Worm (Caenorhabditis elegans) whole organism, L1 larva: ENCODE measurements around the gene taf-6.2.

ENCODE experiments used
- C16A3.4 ChIP-seq: fragments of 150-350 bp; optimal IDR thresholded peaks from 2 replicates; lab custom pipeline; 2014; ENCODE audit warnings: missing biosample characterization, missing genetic modification characterization
- aha-1 ChIP-seq: fragments of 150-350 bp; optimal IDR thresholded peaks from 2 replicates; lab custom pipeline; 2014; ENCODE audit warnings: missing biosample characterization, missing genetic modification characterization
- aly-2 ChIP-seq: fragments of 150-350 bp; optimal IDR thresholded peaks from 2 replicates; lab custom pipeline; 2014; ENCODE audit warnings: missing biosample characterization, missing genetic modification characterization
- ceh-8 ChIP-seq: fragments of 200-800 bp; sonication (Bioruptor generic); optimal IDR thresholded peaks from 2 replicates; lab custom pipeline; 2018; ENCODE audit warnings: mild to moderate bottlenecking, missing genetic modification characterization, moderate library complexity, missing compliant biosample characterization
- dsc-1 ChIP-seq: sonication (generic microtip); optimal IDR thresholded peaks from 2 replicates; lab custom pipeline; 2016; ENCODE audit warnings: mild to moderate bottlenecking, missing genetic modification characterization, missing compliant biosample characterization
- efl-1 ChIP-seq, 4 experiments: fragments of 150-350 bp; optimal IDR thresholded peaks in 3 of 4; peaks in 1 of 4; 1 replicate in 1 of 4; 2 replicates in 3 of 4; lab custom pipeline; 2014; ENCODE audit warnings: missing biosample characterization in 2 of 4, missing genetic modification characterization in 2 of 4, missing genetic modification reagents in 2 of 4
- egl-13 ChIP-seq: sonication (generic microtip); optimal IDR thresholded peaks from 2 replicates; lab custom pipeline; 2016; ENCODE audit warnings: missing genotype, missing genetic modification reagents, missing genetic modification characterization, missing compliant biosample characterization
- egl-27 ChIP-seq, 2 experiments: fragments of 150-350 bp in 1 of 2; sonication (generic microtip); optimal IDR thresholded peaks; 3 replicates each; lab custom pipeline; 2017 to 2018; ENCODE audit warnings: missing biosample characterization in 2 of 2, missing genetic modification characterization in 2 of 2, missing genetic modification reagents in 2 of 2
- elt-2 ChIP-seq: sonication (generic microtip); optimal IDR thresholded peaks from 2 replicates; lab custom pipeline; 2016; ENCODE audit warnings: missing genetic modification characterization, mild to moderate bottlenecking, inconsistent platforms, missing compliant biosample characterization, missing genetic modification reagents
- elt-3 ChIP-seq, 6 experiments: fragments of 150-350 bp in 1 of 6; sonication (generic microtip); optimal IDR thresholded peaks; 2 replicates each; lab custom pipeline; 2017 to 2018; ENCODE audit warnings: missing biosample characterization in 6 of 6, missing genetic modification characterization in 6 of 6, inconsistent platforms in 1 of 6
- fkh-10 ChIP-seq: sonication (generic microtip); optimal IDR thresholded peaks from 2 replicates; lab custom pipeline; 2017; ENCODE audit warnings: missing biosample characterization, missing genetic modification reagents, missing genetic modification characterization
- fkh-4 ChIP-seq: sonication (generic microtip); optimal IDR thresholded peaks from 2 replicates; lab custom pipeline; 2016; ENCODE audit warnings: missing compliant biosample characterization, missing genetic modification characterization, borderline replicate concordance
- fos-1 ChIP-seq: fragments of 150-350 bp; optimal IDR thresholded peaks from 2 replicates; lab custom pipeline; 2014; ENCODE audit warnings: missing biosample characterization, missing genetic modification characterization
- hlh-17 ChIP-seq: fragments of 200-800 bp; sonication (Bioruptor generic); optimal IDR thresholded peaks from 2 replicates; lab custom pipeline; 2018; ENCODE audit warnings: missing genetic modification characterization, mild to moderate bottlenecking, missing compliant biosample characterization, moderate library complexity, borderline replicate concordance
- hlh-4 ChIP-seq: sonication (generic microtip); optimal IDR thresholded peaks from 2 replicates; lab custom pipeline; 2016; ENCODE audit warnings: mild to moderate bottlenecking, missing genetic modification characterization, missing compliant biosample characterization
- irx-1 ChIP-seq: sonication (generic microtip); optimal IDR thresholded peaks from 2 replicates; lab custom pipeline; 2016; ENCODE audit warnings: missing genetic modification characterization, missing compliant biosample characterization
- jun-1 ChIP-seq: fragments of 150-350 bp; optimal IDR thresholded peaks from 2 replicates; lab custom pipeline; 2014; ENCODE audit warnings: missing biosample characterization, missing genetic modification reagents, missing genetic modification characterization
- lin-15B ChIP-seq: fragments of 150-350 bp; sonication (generic microtip); optimal IDR thresholded peaks from 3 replicates; lab custom pipeline; 2014; ENCODE audit warnings: missing biosample characterization, missing genetic modification characterization
- lin-35 ChIP-seq, 2 experiments: fragments of 150-350 bp; optimal IDR thresholded peaks; 2 replicates each; lab custom pipeline; 2014; ENCODE audit warnings: missing biosample characterization in 2 of 2, missing genetic modification characterization in 2 of 2, missing genetic modification reagents in 2 of 2
- lsy-2 ChIP-seq, 2 experiments: fragments of 150-350 bp; optimal IDR thresholded peaks; 2 replicates each; lab custom pipeline; 2014; ENCODE audit warnings: missing biosample characterization in 2 of 2, missing genetic modification characterization in 2 of 2
- mab-9 ChIP-seq: fragments of 200-800 bp; sonication (Bioruptor generic); IDR thresholded peaks from 2 replicates; pipeline ENCODE4 v1.3.6; 2022; ENCODE audit warnings: missing genetic modification reagents, missing genetic modification characterization, missing compliant biosample characterization
- mdl-1 ChIP-seq, 2 experiments: fragments of 150-350 bp; optimal IDR thresholded peaks; 2 replicates each; lab custom pipeline; 2014 to 2017; ENCODE audit warnings: missing biosample characterization in 2 of 2, missing genetic modification characterization in 2 of 2, inconsistent platforms in 1 of 2
- mef-2 ChIP-seq: fragments of 150-350 bp; optimal IDR thresholded peaks from 2 replicates; lab custom pipeline; 2014; ENCODE audit warnings: missing biosample characterization, missing genetic modification characterization
- nhr-12 ChIP-seq: sonication (generic microtip); optimal IDR thresholded peaks from 2 replicates; lab custom pipeline; 2017; ENCODE audit warnings: missing biosample characterization, missing genetic modification characterization
- nhr-237 ChIP-seq: fragments of 150-350 bp; optimal IDR thresholded peaks from 2 replicates; lab custom pipeline; 2014; ENCODE audit warnings: missing biosample characterization, missing genetic modification characterization
- nhr-28 ChIP-seq: fragments of 150-350 bp; optimal IDR thresholded peaks from 2 replicates; lab custom pipeline; 2014; ENCODE audit warnings: missing biosample characterization, missing genetic modification characterization
- nhr-47 ChIP-seq: sonication (generic microtip); optimal IDR thresholded peaks from 2 replicates; lab custom pipeline; 2016; ENCODE audit warnings: mild to moderate bottlenecking, missing genetic modification characterization, moderate library complexity, missing compliant biosample characterization
- nhr-71 ChIP-seq: sonication (generic microtip); optimal IDR thresholded peaks from 2 replicates; lab custom pipeline; 2016; ENCODE audit warnings: mild to moderate bottlenecking, missing genetic modification characterization, moderate library complexity, missing compliant biosample characterization
- nhr-76 ChIP-seq: sonication (generic microtip); optimal IDR thresholded peaks from 2 replicates; lab custom pipeline; 2017; ENCODE audit warnings: missing biosample characterization, missing genetic modification characterization
- nhr-77 ChIP-seq: fragments of 150-350 bp; optimal IDR thresholded peaks from 2 replicates; lab custom pipeline; 2014; ENCODE audit warnings: missing biosample characterization, missing genetic modification characterization
- nhr-84 ChIP-seq: sonication (generic microtip); optimal IDR thresholded peaks from 2 replicates; lab custom pipeline; 2017; ENCODE audit warnings: missing biosample characterization, missing genetic modification characterization
- nhr-85 ChIP-seq: sonication (generic microtip); peaks from one replicate; lab custom pipeline; 2016; ENCODE audit warnings: missing genetic modification characterization, inconsistent platforms, missing compliant biosample characterization
- nhr-90 ChIP-seq: sonication (generic microtip); optimal IDR thresholded peaks from 2 replicates; lab custom pipeline; 2016; ENCODE audit warnings: mild to moderate bottlenecking, missing genetic modification characterization, missing compliant biosample characterization; ENCODE audit not compliant: poor library complexity
- pag-3 ChIP-seq: sonication (generic microtip); optimal IDR thresholded peaks from 2 replicates; lab custom pipeline; 2017; ENCODE audit warnings: missing genetic modification characterization, mild to moderate bottlenecking, missing compliant biosample characterization, antibody characterized with exemption, borderline replicate concordance; ENCODE audit not compliant: insufficient read depth
- rnt-1 ChIP-seq: sonication (generic microtip); optimal IDR thresholded peaks from 2 replicates; lab custom pipeline; 2016; ENCODE audit warnings: mild to moderate bottlenecking, missing genetic modification characterization, moderate library complexity, missing compliant biosample characterization
- tlp-1 ChIP-seq: fragments of 150-350 bp; optimal IDR thresholded peaks from 2 replicates; lab custom pipeline; 2014; ENCODE audit warnings: missing biosample characterization, missing genetic modification characterization
- unc-130 ChIP-seq: fragments of 150-350 bp; optimal IDR thresholded peaks from 2 replicates; lab custom pipeline; 2017; ENCODE audit warnings: missing biosample characterization, missing genetic modification characterization, inconsistent platforms
- unc-30 ChIP-seq: sonication (generic microtip); optimal IDR thresholded peaks from 2 replicates; lab custom pipeline; 2017; ENCODE audit warnings: missing biosample characterization, missing genetic modification characterization
- unc-86 ChIP-seq: sonication (generic microtip); optimal IDR thresholded peaks from 2 replicates; lab custom pipeline; 2016; ENCODE audit warnings: missing genetic modification characterization, missing compliant biosample characterization
- vab-15 ChIP-seq: sonication (generic microtip); optimal IDR thresholded peaks from 2 replicates; lab custom pipeline; 2017; ENCODE audit warnings: missing genotype, mild to moderate bottlenecking, missing genetic modification characterization, missing compliant biosample characterization
- xbp-1 ChIP-seq: sonication (generic microtip); optimal IDR thresholded peaks from 2 replicates; lab custom pipeline; 2016; ENCODE audit warnings: missing genetic modification characterization, missing compliant biosample characterization
- zag-1 ChIP-seq: fragments of 150-350 bp; optimal IDR thresholded peaks from 2 replicates; lab custom pipeline; 2014; ENCODE audit warnings: missing biosample characterization, missing genetic modification characterization
- zip-4 ChIP-seq: fragments of 200-800 bp; sonication (Bioruptor generic); optimal IDR thresholded peaks from 2 replicates; lab custom pipeline; 2018; ENCODE audit warnings: mild to moderate bottlenecking, missing genetic modification characterization, moderate library complexity, missing compliant biosample characterization
- ztf-4 ChIP-seq: fragments of 150-350 bp; optimal IDR thresholded peaks from 2 replicates; lab custom pipeline; 2014; ENCODE audit warnings: missing biosample characterization, missing genetic modification characterization

Gene taf-6.2

ce11 chrIV:3647551-3647950 lies 47.0 kb downstream of the taf-6.2 start (continued):
- TF ChIP-seq egl-13 (tag; lab: Kevin White, UChicago) (no peak), elt-3 (tag; optimal IDR thresholded peaks at IDR 0.05; lab: Kevin White, UChicago) (no peak), C16A3.4 (peak; percentile 13), aha-1 (tag; lab: Kevin White, UChicago) (no peak), zag-1 (no peak), pag-3 (no peak), egl-27 (tag; optimal IDR thresholded peaks at IDR 0.05; lab: Kevin White, UChicago) (no peak), fkh-10 (no peak), lsy-2 (tag; optimal IDR thresholded peaks at IDR 0.05; lab: Kevin White, UChicago) (peak; percentile 11 to 32)

- no peak for TF ChIP-seq nhr-77 (tag; lab: Kevin White, UChicago)
- peak; percentile 7 for TF ChIP-seq nhr-85 (tag; lab: Kevin White, UChicago)
- peak; percentile 37; the same call in 1 of the 2 replicates for TF ChIP-seq mab-9 (GFP tag; lab: Robert Waterston, UW)
These were observed 48.0 kb downstream of the taf-6.2 start for ce11 chrIV:3646338-3647154.

- TF ChIP-seq fkh-4 (tag; lab: Kevin White, UChicago) (no peak), nhr-237 (tag; lab: Kevin White, UChicago) (no peak), jun-1 (no peak), unc-86 (tag; lab: Kevin White, UChicago) (no peak), efl-1 (optimal IDR thresholded peaks at IDR 0.05; lab: Kevin White, UChicago) (no peak), efl-1 (GFP tag; optimal IDR thresholded peaks at IDR 0.05 in 1 of 2; lab: Kevin White, UChicago) (peak in 1 of 2 experiments; percentile 39)
These were observed 49.0 kb downstream of the taf-6.2 start for ce11 chrIV:3645487-3645886.

- TF ChIP-seq xbp-1 (tag; lab: Kevin White, UChicago) (no peak), efl-1 (optimal IDR thresholded peaks at IDR 0.05; lab: Kevin White, UChicago) (no peak), efl-1 (GFP tag; optimal IDR thresholded peaks at IDR 0.05 in 1 of 2; lab: Kevin White, UChicago) (peak in 1 of 2 experiments; percentile 79), nhr-85 (tag; lab: Kevin White, UChicago) (peak; percentile 62), ztf-4 (tag; lab: Kevin White, UChicago) (peak; percentile 90), nhr-76 (tag; lab: Kevin White, UChicago) (no peak), nhr-28 (tag; lab: Kevin White, UChicago) (no peak), jun-1 (no peak), rnt-1 (tag; lab: Kevin White, UChicago) (no peak), tlp-1 (tag; lab: Kevin White, UChicago) (no peak), zip-4 (GFP tag; lab: Kevin White, UChicago) (no peak), nhr-71 (peak; percentile 61), nhr-84 (tag; lab: Kevin White, UChicago) (no peak), hlh-17 (GFP tag; lab: Kevin White, UChicago) (no peak), mef-2 (tag; lab: Kevin White, UChicago) (no peak), hlh-4 (no peak), lin-15B (tag; lab: Kevin White, UChicago) (no peak), aly-2 (tag; lab: Kevin White, UChicago) (peak; percentile 83), elt-3 (tag; optimal IDR thresholded peaks at IDR 0.05; lab: Kevin White, UChicago) (no peak), mdl-1 (tag; optimal IDR thresholded peaks at IDR 0.05; lab: Kevin White, UChicago) (no peak), vab-15 (tag; lab: Kevin White, UChicago) (no peak), unc-30 (tag; lab: Kevin White, UChicago) (no peak), nhr-47 (tag; lab: Kevin White, UChicago) (peak; percentile 9), pag-3 (no peak), egl-13 (tag; lab: Kevin White, UChicago) (no peak), irx-1 (tag; lab: Kevin White, UChicago) (no peak), fos-1 (tag; lab: Kevin White, UChicago) (no peak), nhr-12 (tag; lab: Kevin White, UChicago) (no peak), elt-2 (tag; lab: Kevin White, UChicago) (no peak), nhr-90 (tag; lab: Kevin White, UChicago) (peak; percentile 13), ceh-8 (GFP tag; lab: Kevin White, UChicago) (no peak), nhr-237 (tag; lab: Kevin White, UChicago) (no peak), dsc-1 (tag; lab: Kevin White, UChicago) (no peak), lin-35 (GFP tag; optimal IDR thresholded peaks at IDR 0.05; lab: Kevin White, UChicago) (no peak), unc-130 (tag; lab: Kevin White, UChicago) (no peak)
These were observed 49.6 kb downstream of the taf-6.2 start for ce11 chrIV:3644863-3645378.
